Worm (Caenorhabditis elegans) whole organism, midembryonic: ENCODE data around the gene txt-13.

ENCODE experiments used
- cog-1 ChIP-seq: sonication (generic microtip); optimal IDR thresholded peaks from 2 replicates; lab custom pipeline; 2016; ENCODE audit warnings: missing genetic modification characterization, missing compliant biosample characterization
- ref-1 ChIP-seq: fragments of 200-800 bp; sonication (Bioruptor generic); conservative IDR thresholded peaks from 2 replicates; pipeline ENCODE4 v1.3.6; 2022; ENCODE audit warnings: missing genetic modification reagents, missing genetic modification characterization, missing compliant biosample characterization

ce11 chrII:10537988-10538387 lies 32.4 kb upstream of the txt-13 start:
- TF ChIP-seq cog-1 (tag; lab: Kevin White, UChicago) (peak; percentile 38), ref-1 (GFP tag; lab: Robert Waterston, UW) (no peak)
